Worm (Caenorhabditis elegans): ENCODE data around the gene F31B9.3.
A peak's percentile ranks its signal among the peaks of the same experiment; 100 is the strongest.

F31B9.3 gene

ce11 chrX:15912841-15913240 lies 10.7 kb upstream of the F31B9.3 start:
- TF ChIP-seq sptf-1 (tag; optimal IDR thresholded peaks at IDR 0.05) (no peak), ets-5 (GFP tag; IDR thresholded peaks at IDR 0.05) (no peak), rnt-1 (tag; optimal IDR thresholded peaks at IDR 0.05) (no peak), aly-2 (tag; optimal IDR thresholded peaks at IDR 0.05) (no peak), snu-23 (GFP tag; optimal IDR thresholded peaks at IDR 0.05) (no peak), nhr-237 (tag; optimal IDR thresholded peaks at IDR 0.05) (no peak), nhr-47 (tag; optimal IDR thresholded peaks at IDR 0.05) (no peak), ztf-11 (tag; optimal IDR thresholded peaks at IDR 0.05) (no peak), unc-130 (tag; optimal IDR thresholded peaks at IDR 0.05) (no peak), elt-3 (tag; optimal IDR thresholded peaks at IDR 0.05) (no peak), sup-37 (GFP tag; optimal IDR thresholded peaks at IDR 0.05) (no peak), jun-1 (tag; optimal IDR thresholded peaks at IDR 0.05) (no peak), fos-1 (tag; optimal IDR thresholded peaks at IDR 0.05) (no peak), unc-98 (GFP tag; IDR thresholded peaks at IDR 0.05) (no peak), mdl-1 (tag; optimal IDR thresholded peaks at IDR 0.05) (no peak), fkh-8 (tag; optimal IDR thresholded peaks at IDR 0.05) (no peak), mab-9 (GFP tag; IDR thresholded peaks at IDR 0.05) (no peak), ces-1 (GFP tag; optimal IDR thresholded peaks at IDR 0.05) (no peak), aha-1 (tag; optimal IDR thresholded peaks at IDR 0.05) (no peak), zag-1 (tag; optimal IDR thresholded peaks at IDR 0.05) (no peak)

ce11 chrX:15915774-15916173 lies 7.8 kb upstream of the F31B9.3 start:
- TF ChIP-seq efl-1 (optimal IDR thresholded peaks at IDR 0.05) (no peak), efl-1 (GFP tag; optimal IDR thresholded peaks at IDR 0.05 in 1 of 2) (peak in 1 of 2 experiments; percentile 9), hlh-4 (tag; optimal IDR thresholded peaks at IDR 0.05) (no peak), zip-4 (GFP tag; optimal IDR thresholded peaks at IDR 0.05) (no peak), C34B4.2 (tag; optimal IDR thresholded peaks at IDR 0.05) (no peak)

ce11 chrX:15917000-15917399 lies 6.5 kb upstream of the F31B9.3 start, which contains the start of the genes F31B9.4 and F31B9.2:
Gene F31B9.4 (minus strand): TSS chrX:15917100.
Gene F31B9.2 (plus strand): TSS chrX:15917367.
- TF ChIP-seq efl-3 (GFP tag; optimal IDR thresholded peaks at IDR 0.05) (no peak), egl-13 (tag; optimal IDR thresholded peaks at IDR 0.05) (no peak), ceh-90 (tag; optimal IDR thresholded peaks at IDR 0.05) (no peak), hlh-17 (GFP tag; optimal IDR thresholded peaks at IDR 0.05; ENCODE audit: borderline replicate concordance) (no peak), fkh-8 (tag; optimal IDR thresholded peaks at IDR 0.05) (no peak), nhr-28 (tag; optimal IDR thresholded peaks at IDR 0.05) (no peak), fkh-4 (tag; optimal IDR thresholded peaks at IDR 0.05; ENCODE audit: borderline replicate concordance) (no peak), aha-1 (tag; optimal IDR thresholded peaks at IDR 0.05) (no peak), nhr-11 (tag; optimal IDR thresholded peaks at IDR 0.05) (no peak), nhr-12 (tag; optimal IDR thresholded peaks at IDR 0.05) (no peak), nhr-237 (tag; optimal IDR thresholded peaks at IDR 0.05) (no peak), snu-23 (GFP tag; optimal IDR thresholded peaks at IDR 0.05) (no peak), tlp-1 (tag; optimal IDR thresholded peaks at IDR 0.05) (no peak), egl-27 (tag; optimal IDR thresholded peaks at IDR 0.05) (no peak), xbp-1 (tag; optimal IDR thresholded peaks at IDR 0.05) (no peak), unc-62 (GFP tag; optimal IDR thresholded peaks at IDR 0.05) (no peak)

- TF ChIP-seq nhr-90 (tag; optimal IDR thresholded peaks at IDR 0.05; ENCODE audit: poor library complexity) (no peak), unc-62 (GFP tag; optimal IDR thresholded peaks at IDR 0.05) (no peak), F16B12.6 (tag; optimal IDR thresholded peaks at IDR 0.05) (no peak), irx-1 (tag; optimal IDR thresholded peaks at IDR 0.05) (no peak), C16A3.4 (tag; optimal IDR thresholded peaks at IDR 0.05) (no peak), xbp-1 (tag; optimal IDR thresholded peaks at IDR 0.05) (no peak), egl-27 (tag; optimal IDR thresholded peaks at IDR 0.05) (no peak), fos-1 (tag; optimal IDR thresholded peaks at IDR 0.05) (no peak)
These were observed 4.2 kb upstream of the F31B9.3 start, which contains the start of gene F31B9.7 for ce11 chrX:15919372-15919771. Gene F31B9.7 (plus strand): TSS chrX:15919672.

Data from whole organism, L1 larva.